Worm (Caenorhabditis elegans) whole organism, L1 larva: ENCODE results near the gene ifas-1.

ENCODE experiments used
- ces-1 ChIP-seq: fragments of 150-350 bp; optimal IDR thresholded peaks from 2 replicates; lab custom pipeline; 2014; ENCODE audit warnings: missing biosample characterization, missing genetic modification reagents, missing genetic modification characterization
- elt-2 ChIP-seq: sonication (generic microtip); optimal IDR thresholded peaks from 2 replicates; lab custom pipeline; 2016; ENCODE audit warnings: missing genetic modification characterization, mild to moderate bottlenecking, inconsistent platforms, missing compliant biosample characterization, missing genetic modification reagents
- fos-1 ChIP-seq: fragments of 150-350 bp; optimal IDR thresholded peaks from 2 replicates; lab custom pipeline; 2014; ENCODE audit warnings: missing biosample characterization, missing genetic modification characterization
- hlh-17 ChIP-seq: fragments of 200-800 bp; sonication (Bioruptor generic); optimal IDR thresholded peaks from 2 replicates; lab custom pipeline; 2018; ENCODE audit warnings: missing genetic modification characterization, mild to moderate bottlenecking, missing compliant biosample characterization, moderate library complexity, borderline replicate concordance
- lin-39 ChIP-seq: fragments of 150-350 bp; optimal IDR thresholded peaks from 2 replicates; lab custom pipeline; 2014; ENCODE audit warnings: missing biosample characterization, missing genetic modification reagents, missing genetic modification characterization
- nhr-11 ChIP-seq: fragments of 150-350 bp; optimal IDR thresholded peaks from 2 replicates; lab custom pipeline; 2014; ENCODE audit warnings: missing biosample characterization, missing genetic modification characterization
- nhr-12 ChIP-seq: sonication (generic microtip); optimal IDR thresholded peaks from 2 replicates; lab custom pipeline; 2017; ENCODE audit warnings: missing biosample characterization, missing genetic modification characterization
- nhr-19 ChIP-seq: fragments of 200-800 bp; sonication (Bioruptor generic); conservative IDR thresholded peaks from 2 replicates; pipeline ENCODE4 v1.3.6; 2022; ENCODE audit warnings: missing genetic modification characterization, missing compliant biosample characterization
- nhr-237 ChIP-seq: fragments of 150-350 bp; optimal IDR thresholded peaks from 2 replicates; lab custom pipeline; 2014; ENCODE audit warnings: missing biosample characterization, missing genetic modification characterization
- nhr-90 ChIP-seq: sonication (generic microtip); optimal IDR thresholded peaks from 2 replicates; lab custom pipeline; 2016; ENCODE audit warnings: mild to moderate bottlenecking, missing genetic modification characterization, missing compliant biosample characterization; ENCODE audit not compliant: poor library complexity
- tlp-1 ChIP-seq: fragments of 150-350 bp; optimal IDR thresholded peaks from 2 replicates; lab custom pipeline; 2014; ENCODE audit warnings: missing biosample characterization, missing genetic modification characterization
- unc-62 ChIP-seq: fragments of 150-350 bp; optimal IDR thresholded peaks from 2 replicates; lab custom pipeline; 2014; ENCODE audit warnings: missing biosample characterization, missing genetic modification reagents, missing genetic modification characterization

- TF ChIP-seq nhr-12 (tag; lab: Kevin White, UChicago) (no peak), elt-2 (tag; lab: Kevin White, UChicago) (no peak), nhr-11 (tag; lab: Kevin White, UChicago) (no peak), tlp-1 (tag; lab: Kevin White, UChicago) (no peak), nhr-237 (no peak), fos-1 (tag; lab: Kevin White, UChicago) (no peak), unc-62 (no peak), hlh-17 (no peak), nhr-90 (no peak), nhr-19 (GFP tag; lab: Robert Waterston, UW) (no peak), ces-1 (GFP tag; lab: Kevin White, UChicago) (no peak), lin-39 (tag; lab: Kevin White, UChicago) (no peak)
Measured at ce11 chrII:3724175-3724715, 35.7 kb upstream of the ifas-1 start, which contains the start of gene C46E10.1.
